Fruit fly (Drosophila melanogaster) whole organism: ENCODE results near the gene CG5440.

Experiments
- CG8478 ChIP-seq: fragments of >200 bp; optimal IDR thresholded peaks from 2 replicates; lab custom pipeline; 2018; ENCODE audit warnings: inconsistent platforms
- Dll ChIP-seq: fragments of >200 bp; optimal IDR thresholded peaks from 2 replicates; lab custom pipeline; 2017
- pan ChIP-seq: fragments of >200 bp; optimal IDR thresholded peaks from 2 replicates; lab custom pipeline; 2017
- psq ChIP-seq: fragments of >200 bp; optimal IDR thresholded peaks from 2 replicates; lab custom pipeline; 2017
- usp ChIP-seq: fragments of >200 bp; optimal IDR thresholded peaks from 2 replicates; lab custom pipeline; 2017; ENCODE audit warnings: missing biosample characterization, missing genetic modification characterization, mixed read lengths

DNA sequence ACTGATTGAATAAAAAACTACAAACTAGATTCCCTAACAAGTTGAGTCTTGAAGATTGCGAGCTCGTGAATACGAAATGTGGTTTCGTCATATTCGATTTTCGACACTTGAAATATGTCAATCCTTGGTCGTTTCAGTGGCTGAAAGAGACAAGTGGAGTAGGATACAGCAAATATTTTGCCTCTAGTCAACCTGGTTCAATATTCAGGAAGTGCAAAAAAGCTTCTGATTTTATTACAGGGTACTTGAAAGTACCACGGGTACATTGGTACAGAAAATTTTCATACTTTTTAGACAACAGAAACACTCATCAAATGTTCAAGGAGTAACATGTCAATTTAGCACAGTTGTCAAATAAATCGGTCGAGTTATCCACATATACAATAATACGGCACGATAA, at the start of gene CG5440:
- no peak for TF ChIP-seq usp (GFP tag; lab: Kevin White, UChicago)
- TF ChIP-seq psq, result no peak
- no peak for TF ChIP-seq CG8478 (lab: Kevin White, UChicago)
- no peak for TF ChIP-seq pan
- TF ChIP-seq Dll (lab: Kevin White, UChicago), result no peak
